Worm (Caenorhabditis elegans) whole organism, L1 larva: Measurements from ENCODE around the gene C18F10.2.

Source experiments
- ces-1 ChIP-seq: fragments of 150-350 bp; optimal IDR thresholded peaks from 2 replicates; lab custom pipeline; 2014; ENCODE audit warnings: missing biosample characterization, missing genetic modification reagents, missing genetic modification characterization
- egl-27 ChIP-seq, 2 experiments: fragments of 150-350 bp in 1 of 2; sonication (generic microtip); optimal IDR thresholded peaks; 3 replicates each; lab custom pipeline; 2017 to 2018; ENCODE audit warnings: missing biosample characterization in 2 of 2, missing genetic modification characterization in 2 of 2, missing genetic modification reagents in 2 of 2
- ets-5 ChIP-seq: fragments of 200-800 bp; sonication (Bioruptor generic); IDR thresholded peaks from 2 replicates; pipeline ENCODE4 v1.3.6; 2022; ENCODE audit warnings: missing genetic modification characterization, missing compliant biosample characterization
- fkh-10 ChIP-seq: sonication (generic microtip); optimal IDR thresholded peaks from 2 replicates; lab custom pipeline; 2017; ENCODE audit warnings: missing biosample characterization, missing genetic modification reagents, missing genetic modification characterization
- hpl-2 ChIP-seq: fragments of 150-350 bp; optimal IDR thresholded peaks from 2 replicates; lab custom pipeline; 2014; ENCODE audit warnings: missing biosample characterization, missing genetic modification reagents, missing genetic modification characterization
- irx-1 ChIP-seq: sonication (generic microtip); optimal IDR thresholded peaks from 2 replicates; lab custom pipeline; 2016; ENCODE audit warnings: missing genetic modification characterization, missing compliant biosample characterization
- lin-13 ChIP-seq: fragments of 150-350 bp; optimal IDR thresholded peaks from 2 replicates; lab custom pipeline; 2014; ENCODE audit warnings: missing biosample characterization, missing genetic modification reagents, missing genetic modification characterization
- lin-15B ChIP-seq: fragments of 150-350 bp; sonication (generic microtip); optimal IDR thresholded peaks from 3 replicates; lab custom pipeline; 2014; ENCODE audit warnings: missing biosample characterization, missing genetic modification characterization
- lin-39 ChIP-seq: fragments of 150-350 bp; optimal IDR thresholded peaks from 2 replicates; lab custom pipeline; 2014; ENCODE audit warnings: missing biosample characterization, missing genetic modification reagents, missing genetic modification characterization
- nhr-237 ChIP-seq: fragments of 150-350 bp; optimal IDR thresholded peaks from 2 replicates; lab custom pipeline; 2014; ENCODE audit warnings: missing biosample characterization, missing genetic modification characterization
- rnt-1 ChIP-seq: sonication (generic microtip); optimal IDR thresholded peaks from 2 replicates; lab custom pipeline; 2016; ENCODE audit warnings: mild to moderate bottlenecking, missing genetic modification characterization, moderate library complexity, missing compliant biosample characterization
- tbx-2 ChIP-seq: sonication (generic microtip); optimal IDR thresholded peaks from 2 replicates; lab custom pipeline; 2016; ENCODE audit warnings: missing genetic modification characterization, missing compliant biosample characterization
- ztf-11 ChIP-seq, 2 experiments: sonication (generic microtip); optimal IDR thresholded peaks; 2 replicates each; lab custom pipeline; 2016 to 2017; ENCODE audit warnings: missing genetic modification characterization in 2 of 2, missing biosample characterization in 1 of 2, missing compliant biosample characterization in 1 of 2

DNA sequence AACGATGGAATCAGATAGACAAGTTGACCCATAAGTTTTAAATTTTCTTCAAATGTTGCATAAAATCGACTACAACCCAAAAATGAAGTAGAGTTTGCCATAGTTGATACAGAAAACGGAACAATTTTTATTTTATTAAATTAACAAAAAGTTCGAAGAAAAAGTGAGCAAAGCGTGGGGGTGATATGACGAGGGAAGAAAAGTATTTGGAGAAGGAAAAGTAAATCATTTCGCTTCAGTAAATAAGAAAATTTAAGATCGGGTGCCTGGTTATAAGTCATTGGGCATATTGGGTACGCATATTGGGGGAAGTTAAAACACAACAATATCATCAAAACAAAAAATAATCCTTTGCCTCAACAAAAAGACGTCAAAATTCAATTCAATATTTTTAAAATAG is 7.1 kb upstream of the C18F10.2 start, which contains the start of gene srg-6:
- TF ChIP-seq lin-15B (no peak), egl-27 (tag; optimal IDR thresholded peaks at IDR 0.05; lab: Kevin White, UChicago) (no peak), irx-1 (tag; lab: Kevin White, UChicago) (no peak), fkh-10 (GFP tag; lab: Kevin White, UChicago) (no peak), nhr-237 (no peak), hpl-2 (GFP tag; lab: Kevin White, UChicago) (no peak), tbx-2 (tag; lab: Kevin White, UChicago) (no peak), ces-1 (GFP tag; lab: Kevin White, UChicago) (no peak), ets-5 (no peak), rnt-1 (tag; lab: Kevin White, UChicago) (no peak), ztf-11 (tag; optimal IDR thresholded peaks at IDR 0.05; lab: Kevin White, UChicago) (no peak), lin-39 (no peak), lin-13 (GFP tag; lab: Kevin White, UChicago) (no peak)
